Worm (Caenorhabditis elegans): Measurements from ENCODE around the gene srx-121.

Gene srx-121

ce11 chrV:3355544-3355943 is 17.0 kb downstream of the srx-121 start:
- TF ChIP-seq elt-1 (tag; optimal IDR thresholded peaks at IDR 0.05) = peak; percentile 2
- TF ChIP-seq sma-9 (GFP tag; optimal IDR thresholded peaks at IDR 0.05) = peak; percentile 23
- no peak for TF ChIP-seq sma-9 (tag; optimal IDR thresholded peaks at IDR 0.05)
- TF ChIP-seq crh-2 (tag; optimal IDR thresholded peaks at IDR 0.05) = no peak
- TF ChIP-seq mbf-1 (tag; optimal IDR thresholded peaks at IDR 0.05) = no peak

ce11 chrV:3352925-3353324 is 19.6 kb downstream of the srx-121 start, which contains the start of gene C17B7.12:
Gene C17B7.12, plus strand, starts transcription at chrV:3353225.
- no peak for TF ChIP-seq lsy-2 (tag; optimal IDR thresholded peaks at IDR 0.05)

ce11 chrV:3351266-3351665 is 21.3 kb downstream of the srx-121 start, which contains the start of gene str-63:
Gene str-63, plus strand, starts transcription at chrV:3351566.
- TF ChIP-seq nhr-21 (tag; optimal IDR thresholded peaks at IDR 0.05) (no peak), R02D3.7 (tag; optimal IDR thresholded peaks at IDR 0.05) (no peak), ztf-4 (tag; optimal IDR thresholded peaks at IDR 0.05) (no peak), mbf-1 (tag; optimal IDR thresholded peaks at IDR 0.05) (no peak), Y55F3AM.14 (GFP tag; optimal IDR thresholded peaks at IDR 0.05) (no peak), nhr-129 (tag; optimal IDR thresholded peaks at IDR 0.05) (no peak), ztf-1 (GFP tag; conservative IDR thresholded peaks at IDR 0.05) (no peak), nhr-237 (tag; optimal IDR thresholded peaks at IDR 0.05) (no peak), snpc-4 (tag; optimal IDR thresholded peaks at IDR 0.05) (no peak), crh-2 (tag; optimal IDR thresholded peaks at IDR 0.05) (no peak), zag-1 (tag; optimal IDR thresholded peaks at IDR 0.05) (no peak), sma-3 (GFP tag; optimal IDR thresholded peaks at IDR 0.05) (no peak), elt-1 (tag; optimal IDR thresholded peaks at IDR 0.05) (no peak), mab-5 (tag; optimal IDR thresholded peaks at IDR 0.05) (no peak), dmd-4 (tag; optimal IDR thresholded peaks at IDR 0.05) (no peak)

- no peak for TF ChIP-seq nhr-237 (tag; optimal IDR thresholded peaks at IDR 0.05)
- TF ChIP-seq fos-1 (tag; optimal IDR thresholded peaks at IDR 0.05) = no peak
- no peak for TF ChIP-seq mab-5 (tag; optimal IDR thresholded peaks at IDR 0.05)
- no peak for TF ChIP-seq nhr-21 (tag; optimal IDR thresholded peaks at IDR 0.05)
- TF ChIP-seq nhr-129 (tag; optimal IDR thresholded peaks at IDR 0.05) = no peak
- TF ChIP-seq nhr-77 (tag; optimal IDR thresholded peaks at IDR 0.05) = no peak
- TF ChIP-seq nhr-6 (tag; optimal IDR thresholded peaks at IDR 0.05) = no peak
- peak; percentile 25 for TF ChIP-seq sma-9 (GFP tag; optimal IDR thresholded peaks at IDR 0.05)
- no peak for TF ChIP-seq sma-9 (tag; optimal IDR thresholded peaks at IDR 0.05)
Measured at ce11 chrV:3349877-3350276, 22.7 kb downstream of the srx-121 start, which contains the start of gene C17B7.15. Gene C17B7.15, plus strand, starts transcription at chrV:3350177.

ce11 chrV:3347486-3347885 is 25.1 kb downstream of the srx-121 start:
- TF ChIP-seq F13H6.1 (tag; optimal IDR thresholded peaks at IDR 0.05) (peak; percentile 57), sma-9 (GFP tag; optimal IDR thresholded peaks at IDR 0.05) (peak; percentile 88), sma-9 (tag; optimal IDR thresholded peaks at IDR 0.05) (no peak), lsy-2 (tag; optimal IDR thresholded peaks at IDR 0.05) (peak in 1 of 2 experiments; percentile 36), lin-11 (tag; optimal IDR thresholded peaks at IDR 0.05) (no peak), nhr-12 (tag; optimal IDR thresholded peaks at IDR 0.05) (no peak), skn-1 (tag; optimal IDR thresholded peaks at IDR 0.05) (no peak)

DNA sequence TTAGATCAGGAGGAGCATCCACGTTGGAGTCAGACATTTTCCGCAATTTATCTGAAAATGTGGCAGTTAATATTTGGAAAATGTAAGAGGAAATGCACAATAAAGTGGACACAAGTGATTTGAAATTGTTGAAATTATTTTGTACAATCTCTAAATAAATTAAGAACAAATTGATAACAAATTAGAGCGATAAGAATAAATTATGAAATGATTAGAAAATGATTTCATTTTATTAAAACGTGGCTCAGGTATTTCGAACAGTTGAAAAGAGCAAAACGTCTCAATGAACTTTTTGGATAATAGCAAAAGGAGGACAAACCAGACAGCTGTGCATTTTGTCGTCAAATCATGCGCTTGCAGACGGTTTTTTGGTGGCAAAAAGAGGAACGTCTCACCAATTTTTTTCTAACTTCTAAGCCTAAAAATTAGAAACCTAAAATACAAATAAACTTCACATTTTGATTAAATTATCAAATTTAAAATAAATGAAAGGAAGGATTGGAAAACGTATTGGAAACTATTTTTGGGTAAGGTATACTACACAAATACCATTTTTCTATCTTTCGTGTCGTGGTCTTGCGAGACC is 26.0 kb downstream of the srx-121 start, which contains the start of gene fbxa-65:
TSS of gene fbxa-65 (minus strand) at position 51 of the 586 bp plus-strand sequence.
- TF ChIP-seq sma-9 (GFP tag; optimal IDR thresholded peaks at IDR 0.05) = peak; percentile 7
- TF ChIP-seq sma-9 (tag; optimal IDR thresholded peaks at IDR 0.05) = no peak
- no peak for TF ChIP-seq mbf-1 (tag; optimal IDR thresholded peaks at IDR 0.05)
- peak; percentile 22 for TF ChIP-seq C34F6.9 (tag; optimal IDR thresholded peaks at IDR 0.05)
- TF ChIP-seq lsy-2 (tag; optimal IDR thresholded peaks at IDR 0.05) = peak in 1 of 2 experiments; percentile 19
- no peak for TF ChIP-seq ceh-82 (tag; optimal IDR thresholded peaks at IDR 0.05)

ce11 chrV:3344001-3344400 is 28.6 kb downstream of the srx-121 start:
- TF ChIP-seq sma-9 (GFP tag; optimal IDR thresholded peaks at IDR 0.05) (peak; percentile 91), sma-9 (tag; optimal IDR thresholded peaks at IDR 0.05) (no peak), nhr-21 (tag; optimal IDR thresholded peaks at IDR 0.05) (no peak), mab-5 (tag; optimal IDR thresholded peaks at IDR 0.05) (no peak), mbf-1 (tag; optimal IDR thresholded peaks at IDR 0.05) (no peak), F13H6.1 (tag; optimal IDR thresholded peaks at IDR 0.05) (peak; percentile 80), elt-1 (tag; optimal IDR thresholded peaks at IDR 0.05) (no peak)

Data from whole organism, L2 larva.